Worm (Caenorhabditis elegans) whole organism, L2 larva: Measurements from ENCODE around the gene F55C12.2.

Experiments used
- C34F6.9 ChIP-seq: fragments of 150-350 bp; optimal IDR thresholded peaks from 2 replicates; lab custom pipeline; 2014; ENCODE audit warnings: missing biosample characterization, missing genetic modification characterization
- F13H6.1 ChIP-seq: sonication (generic microtip); optimal IDR thresholded peaks from 2 replicates; lab custom pipeline; 2016; ENCODE audit warnings: missing genetic modification characterization, missing compliant biosample characterization
- Y55F3AM.14 ChIP-seq: fragments of 200-800 bp; sonication (Bioruptor generic); optimal IDR thresholded peaks from 2 replicates; lab custom pipeline; 2018; ENCODE audit warnings: mild to moderate bottlenecking, missing genetic modification characterization, missing compliant biosample characterization
- ZK546.5 ChIP-seq: sonication (generic microtip); optimal IDR thresholded peaks from 2 replicates; lab custom pipeline; 2017; ENCODE audit warnings: missing biosample characterization, missing genetic modification characterization
- blmp-1 ChIP-seq: sonication (generic microtip); optimal IDR thresholded peaks from 2 replicates; lab custom pipeline; 2017; ENCODE audit warnings: missing genetic modification characterization, mild to moderate bottlenecking, missing compliant biosample characterization, antibody characterized with exemption, moderate library complexity; ENCODE audit not compliant: insufficient read depth
- ceh-16 ChIP-seq: fragments of 150-350 bp; optimal IDR thresholded peaks from 2 replicates; lab custom pipeline; 2014; ENCODE audit warnings: missing biosample characterization, missing genetic modification characterization
- ceh-82 ChIP-seq: fragments of 150-350 bp; optimal IDR thresholded peaks from 2 replicates; lab custom pipeline; 2014; ENCODE audit warnings: missing biosample characterization, missing genetic modification characterization
- crh-2 ChIP-seq: sonication (generic microtip); optimal IDR thresholded peaks from 2 replicates; lab custom pipeline; 2017; ENCODE audit warnings: missing biosample characterization, missing genetic modification characterization
- egl-27 ChIP-seq: sonication (generic microtip); optimal IDR thresholded peaks from 3 replicates; lab custom pipeline; 2017; ENCODE audit warnings: missing biosample characterization, missing genetic modification reagents, missing genetic modification characterization
- elt-3 ChIP-seq: sonication (generic microtip); optimal IDR thresholded peaks from 2 replicates; lab custom pipeline; 2017; ENCODE audit warnings: missing biosample characterization, missing genetic modification characterization
- fos-1 ChIP-seq: fragments of 150-350 bp; optimal IDR thresholded peaks from 2 replicates; lab custom pipeline; 2014; ENCODE audit warnings: missing biosample characterization, missing genetic modification characterization
- gmeb-1 ChIP-seq: fragments of 150-350 bp; optimal IDR thresholded peaks from 2 replicates; lab custom pipeline; 2014; ENCODE audit warnings: missing biosample characterization, missing genetic modification characterization
- lin-11 ChIP-seq: fragments of 150-350 bp; sonication (generic microtip); optimal IDR thresholded peaks from 2 replicates; lab custom pipeline; 2014; ENCODE audit warnings: missing biosample characterization, missing genetic modification characterization, inconsistent platforms, mixed read lengths
- lin-13 ChIP-seq: fragments of 150-350 bp; optimal IDR thresholded peaks from 2 replicates; lab custom pipeline; 2014; ENCODE audit warnings: missing biosample characterization, missing genetic modification reagents, missing genetic modification characterization
- lin-39 ChIP-seq: fragments of 150-350 bp; optimal IDR thresholded peaks from 2 replicates; lab custom pipeline; 2014; ENCODE audit warnings: missing biosample characterization, missing genetic modification reagents, missing genetic modification characterization
- lsy-2 ChIP-seq, 2 experiments: fragments of 150-350 bp in 1 of 2; sonication (generic microtip) in 1 of 2; optimal IDR thresholded peaks; 2 replicates each; lab custom pipeline; 2014 to 2017; ENCODE audit warnings: missing biosample characterization in 2 of 2, missing genetic modification characterization in 2 of 2
- mdl-1 ChIP-seq, 2 experiments: fragments of 150-350 bp in 1 of 2; sonication (generic microtip) in 1 of 2; optimal IDR thresholded peaks; 2 replicates each; lab custom pipeline; 2017; ENCODE audit warnings: missing biosample characterization in 2 of 2, missing genetic modification characterization in 2 of 2
- nhr-11 ChIP-seq: fragments of 150-350 bp; optimal IDR thresholded peaks from 2 replicates; lab custom pipeline; 2014; ENCODE audit warnings: missing biosample characterization, missing genetic modification characterization
- nhr-129 ChIP-seq: fragments of 150-350 bp; optimal IDR thresholded peaks from 2 replicates; lab custom pipeline; 2014; ENCODE audit warnings: missing biosample characterization, missing genetic modification characterization
- nhr-21 ChIP-seq: fragments of 150-350 bp; optimal IDR thresholded peaks from 2 replicates; lab custom pipeline; 2014; ENCODE audit warnings: missing biosample characterization, missing genetic modification characterization
- nhr-25 ChIP-seq: fragments of 150-350 bp; sonication (generic microtip); optimal IDR thresholded peaks from 3 replicates; lab custom pipeline; 2014; ENCODE audit warnings: missing biosample characterization, missing genetic modification characterization
- nhr-6 ChIP-seq: fragments of 150-350 bp; optimal IDR thresholded peaks from 2 replicates; lab custom pipeline; 2014; ENCODE audit warnings: missing biosample characterization, missing genetic modification characterization
- skn-1 ChIP-seq: sonication (generic microtip); optimal IDR thresholded peaks from 2 replicates; lab custom pipeline; 2017; ENCODE audit warnings: missing biosample characterization, missing genetic modification characterization
- sma-3 ChIP-seq: sonication (generic microtip); optimal IDR thresholded peaks from 2 replicates; lab custom pipeline; 2016; ENCODE audit warnings: missing genetic modification reagents, missing genetic modification characterization, missing compliant biosample characterization
- sma-9 ChIP-seq, 2 experiments: fragments of 150-350 bp in 1 of 2; sonication (generic microtip) in 1 of 2; optimal IDR thresholded peaks; 2 replicates each; lab custom pipeline; 2014 to 2016; ENCODE audit warnings: missing genetic modification characterization in 2 of 2, mild to moderate bottlenecking in 1 of 2, missing biosample characterization in 1 of 2, missing compliant biosample characterization in 1 of 2, missing genetic modification reagents in 1 of 2, moderate library complexity in 1 of 2
- snpc-4 ChIP-seq: fragments of 150-350 bp; optimal IDR thresholded peaks from 2 replicates; lab custom pipeline; 2014; ENCODE audit warnings: missing biosample characterization, missing genetic modification characterization
- unc-55 ChIP-seq: fragments of 150-350 bp; sonication (generic microtip); optimal IDR thresholded peaks from 3 replicates; lab custom pipeline; 2014; ENCODE audit warnings: missing biosample characterization, missing genetic modification reagents, missing genetic modification characterization
- unc-62 ChIP-seq: fragments of 150-350 bp; optimal IDR thresholded peaks from 2 replicates; lab custom pipeline; 2014; ENCODE audit warnings: missing biosample characterization, missing genetic modification reagents, missing genetic modification characterization
- zag-1 ChIP-seq: fragments of 150-350 bp; optimal IDR thresholded peaks from 2 replicates; lab custom pipeline; 2014; ENCODE audit warnings: missing biosample characterization, missing genetic modification characterization

F55C12.2 gene

DNA sequence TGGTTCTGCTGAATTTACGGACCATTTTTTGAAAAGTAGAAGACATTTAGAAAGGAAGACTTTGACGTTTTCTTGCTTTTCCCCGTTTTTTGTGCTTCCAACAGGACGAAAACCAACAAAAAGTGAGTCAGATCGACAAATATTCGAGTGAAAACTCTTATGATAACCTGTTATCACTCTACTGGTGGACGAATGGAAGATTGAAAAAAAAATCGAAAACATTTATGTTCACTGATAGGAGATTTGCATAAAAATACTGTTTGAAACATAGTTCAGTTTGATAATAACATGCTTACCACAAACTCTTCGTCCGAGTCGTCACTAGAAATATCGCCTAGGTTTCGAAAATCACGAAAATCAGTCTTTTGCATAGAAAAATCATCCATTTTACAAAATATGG lies 4.2 kb upstream of the F55C12.2 start:
- TF ChIP-seq Y55F3AM.14 (GFP tag; lab: Kevin White, UChicago) (no peak), lin-13 (GFP tag; lab: Kevin White, UChicago) (no peak), fos-1 (tag; lab: Kevin White, UChicago) (peak; percentile 53), lin-11 (tag; lab: Kevin White, UChicago) (no peak), ceh-82 (tag; lab: Kevin White, UChicago) (no peak), lsy-2 (tag; optimal IDR thresholded peaks at IDR 0.05; lab: Kevin White, UChicago) (no peak), egl-27 (no peak), unc-55 (GFP tag; lab: Kevin White, UChicago) (no peak)

DNA sequence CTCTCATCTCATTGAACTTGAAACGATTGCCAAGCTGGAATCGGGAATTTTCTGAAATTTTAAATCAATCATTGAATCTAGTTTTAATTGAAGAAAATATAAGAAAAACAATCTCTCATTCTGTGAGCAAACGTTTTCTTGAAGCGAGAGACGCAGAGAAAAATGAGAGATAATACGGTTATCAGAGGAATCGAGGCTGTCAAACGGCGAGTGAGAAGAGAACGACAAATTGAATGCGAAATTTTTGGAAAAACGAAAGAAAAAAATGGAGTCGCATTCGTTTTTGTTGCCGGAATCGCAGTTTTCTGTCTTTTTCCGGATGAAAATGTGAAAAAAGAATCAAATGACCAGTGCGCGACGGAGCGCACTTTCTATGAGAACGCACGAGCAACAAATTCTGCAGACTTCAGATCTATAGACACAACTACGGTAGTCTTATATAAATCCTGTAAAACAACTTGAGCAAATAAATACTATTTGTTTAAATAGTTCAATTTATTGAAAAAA lies 3.0 kb upstream of the F55C12.2 start, which contains the start of gene tex-2:
TSS of gene tex-2 (minus strand) at position 51 of the 507 bp plus-strand sequence.
- peak; percentile 48 for TF ChIP-seq nhr-129 (tag; lab: Kevin White, UChicago)
- no peak for TF ChIP-seq mdl-1 (tag; optimal IDR thresholded peaks at IDR 0.05; lab: Kevin White, UChicago)
- peak; percentile 34 for TF ChIP-seq C34F6.9 (tag; lab: Kevin White, UChicago)
- TF ChIP-seq fos-1 (tag; lab: Kevin White, UChicago): peak; percentile 77
- peak in 1 of 2 experiments; percentile 33 for TF ChIP-seq lsy-2 (tag; optimal IDR thresholded peaks at IDR 0.05; lab: Kevin White, UChicago)
- peak; percentile 9 for TF ChIP-seq crh-2
- TF ChIP-seq gmeb-1 (tag; lab: Kevin White, UChicago): no peak
- TF ChIP-seq unc-55 (GFP tag; lab: Kevin White, UChicago): peak; percentile 55
- TF ChIP-seq ceh-16 (tag; lab: Kevin White, UChicago): no peak
- TF ChIP-seq unc-62 (GFP tag; lab: Kevin White, UChicago): no peak
- TF ChIP-seq lin-13 (GFP tag; lab: Kevin White, UChicago): peak; percentile 13
- TF ChIP-seq F13H6.1 (tag; lab: Kevin White, UChicago): peak; percentile 32
- no peak for TF ChIP-seq elt-3 (tag; lab: Kevin White, UChicago)
- TF ChIP-seq zag-1 (tag; lab: Kevin White, UChicago): peak; percentile 24

DNA sequence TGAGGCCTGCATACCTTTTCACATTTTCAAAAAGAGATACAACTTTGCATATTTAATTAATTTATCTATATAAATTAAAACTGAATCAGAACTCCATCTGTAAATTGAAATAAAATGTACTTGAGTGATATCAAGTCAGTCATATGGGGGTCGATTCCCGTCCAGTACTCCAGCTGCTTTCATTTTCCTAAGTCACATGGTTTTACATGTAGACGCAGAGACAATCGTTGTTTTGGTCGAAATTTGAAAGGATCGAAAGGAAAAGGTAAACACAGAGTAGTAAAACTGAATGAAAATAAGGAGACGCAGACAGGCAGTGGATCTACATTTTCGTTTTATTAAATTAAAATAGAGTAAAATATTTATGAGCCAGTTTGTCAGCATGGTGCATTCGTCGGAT lies 2.5 kb upstream of the F55C12.2 start:
- TF ChIP-seq skn-1 (tag; lab: Kevin White, UChicago) (no peak), crh-2 (no peak), mdl-1 (tag; optimal IDR thresholded peaks at IDR 0.05; lab: Kevin White, UChicago) (no peak), lsy-2 (tag; optimal IDR thresholded peaks at IDR 0.05; lab: Kevin White, UChicago) (peak in 1 of 2 experiments; percentile 27), C34F6.9 (tag; lab: Kevin White, UChicago) (peak; percentile 46), ZK546.5 (no peak), sma-9 (GFP tag; optimal IDR thresholded peaks at IDR 0.05; lab: Kevin White, UChicago) (peak; percentile 64), sma-9 (tag; optimal IDR thresholded peaks at IDR 0.05; lab: Kevin White, UChicago) (no peak), nhr-25 (tag; lab: Kevin White, UChicago) (peak; percentile 3), ceh-16 (tag; lab: Kevin White, UChicago) (no peak), blmp-1 (tag; lab: Kevin White, UChicago) (peak; percentile 51), nhr-21 (tag; lab: Kevin White, UChicago) (no peak), sma-3 (GFP tag; lab: Kevin White, UChicago) (peak; percentile 36), unc-62 (GFP tag; lab: Kevin White, UChicago) (no peak), nhr-11 (tag; lab: Kevin White, UChicago) (no peak), lin-39 (no peak), nhr-129 (tag; lab: Kevin White, UChicago) (peak; percentile 80)

DNA sequence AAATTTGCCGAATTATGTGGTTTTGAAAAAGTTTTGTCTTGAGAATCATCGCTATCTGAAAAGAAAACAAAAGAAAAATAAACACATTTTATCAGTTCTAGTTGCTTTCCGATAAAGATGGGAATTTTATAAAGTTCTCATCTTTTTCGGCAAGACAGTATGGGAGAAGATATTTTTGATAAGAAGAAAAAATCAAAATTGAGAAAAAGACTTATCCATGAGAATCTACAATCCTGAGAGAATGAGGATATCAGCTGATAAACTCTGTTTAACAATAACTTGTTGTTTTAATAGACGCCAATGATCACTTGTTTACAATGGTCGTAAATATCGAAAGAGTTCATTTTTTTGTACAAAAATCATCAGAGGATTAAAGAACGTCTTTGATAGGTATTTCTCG lies 558 bp upstream of the F55C12.2 start, which contains the start of gene F55C12.6:
TSS of gene F55C12.6 (minus strand) at position 101 of the 400 bp plus-strand sequence.
- no peak for TF ChIP-seq zag-1 (tag; lab: Kevin White, UChicago)
- no peak for TF ChIP-seq nhr-6

DNA sequence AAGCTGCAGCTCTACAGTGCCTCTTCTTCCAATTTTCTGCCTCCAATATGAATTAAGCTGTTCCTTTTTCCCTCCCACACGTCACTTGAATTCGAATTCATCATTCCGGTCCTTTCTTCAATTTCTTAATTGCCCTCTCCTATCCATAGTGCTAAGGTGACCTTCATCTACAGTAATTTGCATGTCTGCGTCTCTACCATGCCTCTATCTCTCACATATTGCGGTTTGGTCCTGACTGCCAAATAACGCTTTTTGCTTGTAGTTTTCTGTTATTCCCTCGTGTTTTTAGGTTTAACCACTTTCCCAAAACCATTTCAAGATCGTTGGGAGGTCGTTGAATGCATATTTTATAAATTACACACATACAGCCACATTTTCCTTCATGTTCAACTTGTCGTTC lies 4.1 kb downstream of the F55C12.2 start:
- TF ChIP-seq nhr-25 (tag; lab: Kevin White, UChicago) (peak; percentile 72), crh-2 (no peak), C34F6.9 (tag; lab: Kevin White, UChicago) (peak; percentile 22), ceh-16 (tag; lab: Kevin White, UChicago) (peak; percentile 3), lsy-2 (tag; optimal IDR thresholded peaks at IDR 0.05; lab: Kevin White, UChicago) (peak in 1 of 2 experiments; percentile 10), snpc-4 (tag; lab: Kevin White, UChicago) (no peak)
- TF ChIP-seq, all 48 proteins: peak for 4
